Fruit fly (Drosophila melanogaster) whole organism, embryonic: ENCODE results near the gene CG14868.

Experiments used
- Ada2b ChIP-seq: fragments of 200-800 bp; sonication (Bioruptor generic); IDR thresholded peaks from 2 replicates; pipeline ENCODE4 v1.3.6; 2022; ENCODE audit warnings: missing biosample characterization, missing genetic modification characterization
- Adf1 ChIP-seq: fragments of 200-800 bp; sonication (Bioruptor generic); IDR thresholded peaks from 2 replicates; pipeline ENCODE4 v1.3.6; 2022; ENCODE audit warnings: missing biosample characterization, missing genetic modification characterization
- CG1024 ChIP-seq: fragments of 200-800 bp; sonication (Bioruptor generic); IDR thresholded peaks from 2 replicates; pipeline ENCODE4 v1.3.6; 2022; ENCODE audit warnings: missing biosample characterization, missing genetic modification characterization
- CG10274 ChIP-seq: fragments of 200-800 bp; sonication (Bioruptor generic); optimal IDR thresholded peaks from 3 replicates; lab custom pipeline; 2017; ENCODE audit warnings: missing biosample characterization, mild to moderate bottlenecking, missing genetic modification characterization
- CG11696 ChIP-seq: fragments of 200-800 bp; sonication (Bioruptor generic); IDR thresholded peaks from 2 replicates; pipeline ENCODE4 v1.3.6; 2022; ENCODE audit warnings: missing biosample characterization, missing genetic modification characterization
- CG13287 ChIP-seq: fragments of 200-800 bp; sonication (Bioruptor generic); IDR thresholded peaks from 2 replicates; pipeline ENCODE4 v1.3.6; 2022; ENCODE audit warnings: missing biosample characterization, missing genetic modification characterization; ENCODE audit not compliant: partially characterized antibody
- CG15073 ChIP-seq: fragments of 200-800 bp; sonication (Bioruptor generic); optimal IDR thresholded peaks from 2 replicates; lab custom pipeline; 2016; ENCODE audit warnings: missing biosample characterization, missing genetic modification characterization
- CG1529 ChIP-seq: fragments of 200-800 bp; sonication (Bioruptor generic); optimal IDR thresholded peaks from 3 replicates; lab custom pipeline; 2018; ENCODE audit warnings: missing biosample characterization, missing genetic modification characterization
- CG1792 ChIP-seq: fragments of 200-800 bp; sonication (Bioruptor generic); optimal IDR thresholded peaks from 2 replicates; lab custom pipeline; 2016; ENCODE audit warnings: missing biosample characterization, missing genetic modification characterization
- CG18262 ChIP-seq: fragments of 200-800 bp; optimal IDR thresholded peaks from 3 replicates; lab custom pipeline; 2019; ENCODE audit warnings: missing biosample characterization, mild to moderate bottlenecking, missing genetic modification characterization, moderate library complexity
- CG30020 ChIP-seq: fragments of 200-800 bp; optimal IDR thresholded peaks from 2 replicates; lab custom pipeline; 2019; ENCODE audit warnings: missing biosample characterization, mild to moderate bottlenecking, missing genetic modification characterization, moderate library complexity
- CG33213 ChIP-seq: fragments of 200-800 bp; sonication (Bioruptor generic); optimal IDR thresholded peaks from 3 replicates; lab custom pipeline; 2016; ENCODE audit warnings: missing biosample characterization, missing genetic modification characterization
- CG43689 ChIP-seq: fragments of 200-800 bp; sonication (Bioruptor generic); IDR thresholded peaks from 2 replicates; pipeline ENCODE4 v1.3.6; 2022; ENCODE audit warnings: missing biosample characterization, missing genetic modification characterization
- CG4617 ChIP-seq: fragments of 200-800 bp; sonication (Bioruptor generic); optimal IDR thresholded peaks from 3 replicates; lab custom pipeline; 2016; ENCODE audit warnings: missing biosample characterization, missing genetic modification characterization, borderline replicate concordance
- CG4707 ChIP-seq: fragments of 200-800 bp; sonication (Bioruptor generic); optimal IDR thresholded peaks from 2 replicates; lab custom pipeline; 2018; ENCODE audit warnings: missing biosample characterization, mild to moderate bottlenecking, missing genetic modification characterization, moderate library complexity
- CG4730 ChIP-seq: fragments of 200-800 bp; sonication (Bioruptor generic); IDR thresholded peaks from 2 replicates; pipeline ENCODE4 v1.3.6; 2022; ENCODE audit warnings: missing biosample characterization, missing genetic modification characterization
- CG5180 ChIP-seq: fragments of 200-800 bp; sonication (Bioruptor generic); optimal IDR thresholded peaks from 3 replicates; lab custom pipeline; 2017; ENCODE audit warnings: missing biosample characterization, missing genetic modification characterization, mild to moderate bottlenecking, moderate library complexity, missing genetic modification reagents
- CG5953 ChIP-seq: fragments of 200-800 bp; sonication (Bioruptor generic); IDR thresholded peaks from 2 replicates; pipeline ENCODE4 v1.3.6; 2022; ENCODE audit warnings: missing biosample characterization, missing genetic modification characterization
- CG7271 ChIP-seq: fragments of 200-800 bp; sonication (Bioruptor generic); optimal IDR thresholded peaks from 2 replicates; lab custom pipeline; 2018; ENCODE audit warnings: missing biosample characterization, mild to moderate bottlenecking, missing genetic modification characterization, moderate library complexity
- CG7928 ChIP-seq: fragments of 200-800 bp; sonication (Bioruptor generic); optimal IDR thresholded peaks from 2 replicates; lab custom pipeline; 2017; ENCODE audit warnings: missing biosample characterization, mild to moderate bottlenecking, missing genetic modification characterization
- CG9437 ChIP-seq: fragments of 200-800 bp; sonication (Bioruptor generic); optimal IDR thresholded peaks from 2 replicates; lab custom pipeline; 2018; ENCODE audit warnings: missing biosample characterization, mild to moderate bottlenecking, missing genetic modification characterization
- CG9609 ChIP-seq: fragments of 200-800 bp; sonication (Bioruptor generic); optimal IDR thresholded peaks from 3 replicates; lab custom pipeline; 2016; ENCODE audit warnings: missing biosample characterization, missing genetic modification characterization
- CHES-1-like ChIP-seq: fragments of 200-800 bp; sonication (Bioruptor generic); optimal IDR thresholded peaks from 2 replicates; lab custom pipeline; 2016; ENCODE audit warnings: missing biosample characterization, missing genetic modification characterization
- Dip3 ChIP-seq: fragments of 200-800 bp; sonication (Bioruptor generic); optimal IDR thresholded peaks from 3 replicates; lab custom pipeline; 2016; ENCODE audit warnings: missing biosample characterization, missing genetic modification characterization
- Dll ChIP-seq: fragments of 200-800 bp; sonication (Bioruptor generic); IDR thresholded peaks from 4 replicates; pipeline ENCODE4 v1.3.6; 2022; ENCODE audit warnings: missing biosample characterization, missing genetic modification characterization; ENCODE audit not compliant: partially characterized antibody
- Doc3 ChIP-seq: fragments of 200-800 bp; sonication (Bioruptor generic); IDR thresholded peaks from 3 replicates; pipeline ENCODE4 v1.3.6; 2022; ENCODE audit warnings: missing biosample characterization, missing genetic modification characterization; ENCODE audit not compliant: partially characterized antibody
- HLH3B ChIP-seq: fragments of 200-800 bp; sonication (Bioruptor generic); IDR thresholded peaks from 2 replicates; pipeline ENCODE4 v1.3.6; 2022; ENCODE audit warnings: missing biosample characterization, missing genetic modification characterization
- Hr51 ChIP-seq, 2 experiments: fragments of 200-800 bp; sonication (Bioruptor generic); optimal IDR thresholded peaks; 2 replicates in 1 of 2; 3 replicates in 1 of 2; lab custom pipeline; 2016 to 2018; ENCODE audit warnings: missing biosample characterization in 2 of 2, missing genetic modification characterization in 2 of 2, mild to moderate bottlenecking in 1 of 2, moderate library complexity in 1 of 2
- Lim3 ChIP-seq: fragments of 200-800 bp; sonication (Bioruptor generic); IDR thresholded peaks from 2 replicates; pipeline ENCODE4 v1.3.6; 2022; ENCODE audit warnings: missing biosample characterization, missing genetic modification characterization
- Meics ChIP-seq: fragments of 200-800 bp; sonication (Bioruptor generic); optimal IDR thresholded peaks from 2 replicates; lab custom pipeline; 2017; ENCODE audit warnings: missing biosample characterization, mild to moderate bottlenecking, missing genetic modification characterization
- NfI ChIP-seq: fragments of 200-800 bp; sonication (Bioruptor generic); optimal IDR thresholded peaks from 3 replicates; lab custom pipeline; 2018; ENCODE audit warnings: missing biosample characterization, mild to moderate bottlenecking, missing genetic modification characterization, moderate library complexity
- Opbp ChIP-seq: fragments of 200-800 bp; sonication (Bioruptor generic); IDR thresholded peaks from 3 replicates; pipeline ENCODE4 v1.3.6; 2022; ENCODE audit warnings: missing biosample characterization, missing genetic modification characterization; ENCODE audit not compliant: partially characterized antibody
- Poxn ChIP-seq: fragments of 200-800 bp; sonication (Bioruptor generic); IDR thresholded peaks from 2 replicates; pipeline ENCODE4 v1.3.6; 2022; ENCODE audit warnings: missing biosample characterization, missing genetic modification characterization
- Rfx ChIP-seq: fragments of 200-800 bp; sonication (Bioruptor generic); IDR thresholded peaks from 2 replicates; pipeline ENCODE4 v1.3.6; 2022; ENCODE audit warnings: missing biosample characterization, missing genetic modification characterization
- Six4 ChIP-seq: fragments of 200-800 bp; sonication (Bioruptor generic); optimal IDR thresholded peaks from 2 replicates; lab custom pipeline; 2016; ENCODE audit warnings: missing biosample characterization, missing genetic modification characterization
- Spps ChIP-seq: fragments of 200-800 bp; sonication (Bioruptor generic); optimal IDR thresholded peaks from 2 replicates; lab custom pipeline; 2018; ENCODE audit warnings: missing biosample characterization, mild to moderate bottlenecking, missing genetic modification characterization
- Ssrp ChIP-seq: fragments of 200-800 bp; sonication (Bioruptor generic); optimal IDR thresholded peaks from 2 replicates; lab custom pipeline; 2018; ENCODE audit warnings: missing biosample characterization, mild to moderate bottlenecking, missing genetic modification characterization, moderate library complexity
- ase ChIP-seq: fragments of 200-800 bp; sonication (Bioruptor generic); IDR thresholded peaks from 3 replicates; pipeline ENCODE4 v1.3.6; 2022; ENCODE audit warnings: missing biosample characterization, missing genetic modification characterization
- bab2 ChIP-seq: fragments of 200-800 bp; sonication (Bioruptor generic); optimal IDR thresholded peaks from 2 replicates; lab custom pipeline; 2016; ENCODE audit warnings: missing biosample characterization, missing genetic modification characterization
- da ChIP-seq: fragments of 200-800 bp; sonication (Bioruptor generic); optimal IDR thresholded peaks from 2 replicates; lab custom pipeline; 2016; ENCODE audit warnings: missing biosample characterization, missing genetic modification characterization
- dmrt11E ChIP-seq: fragments of 200-800 bp; sonication (Bioruptor generic); optimal IDR thresholded peaks from 3 replicates; lab custom pipeline; 2018; ENCODE audit warnings: missing biosample characterization, mild to moderate bottlenecking, missing genetic modification characterization, moderate library complexity
- fd102C ChIP-seq: fragments of 200-800 bp; sonication (Bioruptor generic); optimal IDR thresholded peaks from 2 replicates; lab custom pipeline; 2018; ENCODE audit warnings: missing biosample characterization, mild to moderate bottlenecking, missing genetic modification characterization, moderate library complexity
- fru ChIP-seq: fragments of >200 bp; optimal IDR thresholded peaks from 2 replicates; lab custom pipeline; 2017
- lola ChIP-seq, 3 experiments: fragments of >200 bp in 2 of 3; fragments of 200-800 bp in 1 of 3; sonication (Bioruptor generic) in 1 of 3; optimal IDR thresholded peaks; 2 replicates each; lab custom pipeline; 2017 to 2019; ENCODE audit warnings: missing biosample characterization in 3 of 3, missing genetic modification characterization in 3 of 3, mild to moderate bottlenecking in 1 of 3, moderate library complexity in 1 of 3
- sisA ChIP-seq: fragments of 200-800 bp; sonication (Bioruptor generic); IDR thresholded peaks from 2 replicates; pipeline ENCODE4 v1.3.6; 2022; ENCODE audit warnings: missing biosample characterization, missing genetic modification characterization
- slou ChIP-seq: fragments of 200-800 bp; sonication (Bioruptor generic); optimal IDR thresholded peaks from 3 replicates; lab custom pipeline; 2016; ENCODE audit warnings: missing biosample characterization, missing genetic modification characterization
- sqz ChIP-seq: fragments of 200-800 bp; sonication (Bioruptor generic); optimal IDR thresholded peaks from 3 replicates; lab custom pipeline; 2018; ENCODE audit warnings: missing biosample characterization, mild to moderate bottlenecking, missing genetic modification characterization
- stc ChIP-seq: fragments of 200-800 bp; sonication (Bioruptor generic); IDR thresholded peaks from 2 replicates; pipeline ENCODE4 v1.3.6; 2022; ENCODE audit warnings: missing biosample characterization, missing genetic modification characterization
- tll ChIP-seq, 2 experiments: fragments of 200-800 bp in 1 of 2; fragments of >200 bp in 1 of 2; sonication (Bioruptor generic) in 1 of 2; optimal IDR thresholded peaks; 2 replicates each; lab custom pipeline; 2017 to 2019; ENCODE audit warnings: missing biosample characterization in 2 of 2, missing genetic modification characterization in 2 of 2, mild to moderate bottlenecking in 1 of 2, moderate library complexity in 1 of 2

The CG14868 gene

dm6 chr3R:15409772-15410688, 40.3 kb upstream of the CG14868 start (continued):
- no peak for TF ChIP-seq lola (GFP tag; optimal IDR thresholded peaks at IDR 0.05; lab: Kevin White, UChicago)
- TF ChIP-seq slou (GFP tag; lab: Kevin White, UChicago), result no peak
- TF ChIP-seq Meics, result peak; percentile 14
- no peak for TF ChIP-seq Doc3
- TF ChIP-seq CG4617 (GFP tag; lab: Kevin White, UChicago), result no peak
- no peak for TF ChIP-seq CG33213 (GFP tag; lab: Kevin White, UChicago)
- TF ChIP-seq fru, result no peak
- peak; percentile 95 for TF ChIP-seq CG4707 (GFP tag; lab: Kevin White, UChicago)
- no peak for TF ChIP-seq sisA (GFP tag; lab: Robert Waterston, UW)
- TF ChIP-seq Ada2b (GFP tag; lab: Robert Waterston, UW), result no peak
- TF ChIP-seq CG7271 (tag; lab: Kevin White, UChicago), result no peak
- no peak for TF ChIP-seq Six4 (GFP tag; lab: Kevin White, UChicago)
- no peak for TF ChIP-seq fd102C (GFP tag; lab: Kevin White, UChicago)
- no peak for TF ChIP-seq Rfx (GFP tag; lab: Robert Waterston, UW)
- TF ChIP-seq Hr51 (GFP tag; optimal IDR thresholded peaks at IDR 0.05; lab: Kevin White, UChicago), result peak in 1 of 2 experiments; percentile 1
- TF ChIP-seq CG15073 (GFP tag; lab: Kevin White, UChicago), result no peak
- no peak for TF ChIP-seq Adf1 (GFP tag; lab: Robert Waterston, UW)
- no peak for TF ChIP-seq CG9609 (GFP tag; lab: Kevin White, UChicago)
- TF ChIP-seq CG18262 (tag; lab: Kevin White, UChicago), result peak; percentile 14
- TF ChIP-seq Lim3, result no peak
- TF ChIP-seq CG30020, result no peak
- TF ChIP-seq CG10274, result no peak
- TF ChIP-seq CHES-1-like, result no peak
- peak; percentile 35; the same call in 1 of the 2 replicates for TF ChIP-seq HLH3B (GFP tag; lab: Robert Waterston, UW)
- TF ChIP-seq ase (GFP tag; lab: Robert Waterston, UW), result 0 out of 3 replicates have a peak, but pooled peaks have one; percentile 8
- no peak for TF ChIP-seq dmrt11E (tag; lab: Kevin White, UChicago)
- TF ChIP-seq Dll (GFP tag; lab: Robert Waterston, UW), result no peak
- no peak for TF ChIP-seq NfI
- no peak for TF ChIP-seq Ssrp (tag; lab: Kevin White, UChicago)
- TF ChIP-seq stc, result 0 out of 2 replicates have a peak, but pooled peaks have one; percentile 12
- no peak for TF ChIP-seq Opbp
- no peak for TF ChIP-seq tll (GFP tag; optimal IDR thresholded peaks at IDR 0.05; lab: Kevin White, UChicago)
- peak; percentile 13 for TF ChIP-seq CG5180 (GFP tag; lab: Kevin White, UChicago)
- TF ChIP-seq Dip3 (GFP tag; lab: Kevin White, UChicago), result no peak
- TF ChIP-seq da (GFP tag; lab: Kevin White, UChicago), result no peak
- no peak for TF ChIP-seq CG11696 (GFP tag; lab: Robert Waterston, UW)
- TF ChIP-seq CG1529 (GFP tag; lab: Kevin White, UChicago), result no peak
- no peak for TF ChIP-seq Poxn
- TF ChIP-seq CG5953 (GFP tag; lab: Robert Waterston, UW), result no peak
- TF ChIP-seq CG9437 (GFP tag; lab: Kevin White, UChicago), result peak; percentile 2
- peak; percentile 4; the same call in 1 of the 2 replicates for TF ChIP-seq CG1024 (GFP tag; lab: Robert Waterston, UW)
- no peak for TF ChIP-seq Spps (tag; lab: Kevin White, UChicago)
- TF ChIP-seq CG1792 (GFP tag; lab: Kevin White, UChicago), result no peak
- no peak for TF ChIP-seq bab2 (GFP tag; lab: Kevin White, UChicago)
- no peak for TF ChIP-seq CG7928 (GFP tag; lab: Kevin White, UChicago)
- no peak for TF ChIP-seq CG43689
- TF ChIP-seq sqz (GFP tag; lab: Kevin White, UChicago), result no peak
- no peak for TF ChIP-seq CG4730 (GFP tag; lab: Robert Waterston, UW)
- TF ChIP-seq CG13287, result no peak
